Worm (Caenorhabditis elegans) whole organism, mixed stage, embryonic: Measurements from ENCODE around the gene C35B8.3.

Experiments used
- blmp-1 ChIP-seq: fragments of 150-350 bp; optimal IDR thresholded peaks from 2 replicates; lab custom pipeline; 2014; ENCODE audit warnings: missing biosample characterization, missing genetic modification characterization
- ceh-43 ChIP-seq: fragments of 200-800 bp; sonication (Bioruptor generic); optimal IDR thresholded peaks from 2 replicates; lab custom pipeline; 2018; ENCODE audit warnings: mild to moderate bottlenecking, missing genetic modification characterization, moderate library complexity, missing compliant biosample characterization
- ces-1 ChIP-seq: fragments of 150-350 bp; optimal IDR thresholded peaks from 2 replicates; lab custom pipeline; 2014; ENCODE audit warnings: missing biosample characterization, missing genetic modification reagents, missing genetic modification characterization
- drap-1 ChIP-seq: fragments of 200-800 bp; sonication (Bioruptor generic); optimal IDR thresholded peaks from 3 replicates; lab custom pipeline; 2018; ENCODE audit warnings: mild to moderate bottlenecking, missing genetic modification characterization, missing compliant biosample characterization
- elt-3 ChIP-seq: fragments of 150-350 bp; optimal IDR thresholded peaks from 2 replicates; lab custom pipeline; 2014; ENCODE audit warnings: missing biosample characterization, missing genetic modification characterization
- ham-2 ChIP-seq: fragments of 200-800 bp; sonication (Bioruptor generic); optimal IDR thresholded peaks from 2 replicates; lab custom pipeline; 2018; ENCODE audit warnings: mild to moderate bottlenecking, missing genetic modification characterization, missing compliant biosample characterization
- lin-13 ChIP-seq: fragments of 150-350 bp; optimal IDR thresholded peaks from 2 replicates; lab custom pipeline; 2014; ENCODE audit warnings: missing biosample characterization, missing genetic modification characterization
- lin-32 ChIP-seq: fragments of 200-800 bp; sonication (Bioruptor generic); optimal IDR thresholded peaks from 2 replicates; lab custom pipeline; 2018; ENCODE audit warnings: mild to moderate bottlenecking, missing genetic modification characterization, missing compliant biosample characterization
- pha-4 ChIP-seq: fragments of 150-350 bp; optimal IDR thresholded peaks from 2 replicates; lab custom pipeline; 2018; ENCODE audit warnings: missing biosample characterization, missing genetic modification reagents, missing genetic modification characterization
- tbx-8 ChIP-seq: fragments of 200-800 bp; sonication (Bioruptor generic); optimal IDR thresholded peaks from 2 replicates; lab custom pipeline; 2018; ENCODE audit warnings: mild to moderate bottlenecking, missing genetic modification characterization, moderate library complexity, missing compliant biosample characterization
- unc-39 ChIP-seq: fragments of 150-350 bp; optimal IDR thresholded peaks from 2 replicates; lab custom pipeline; 2014; ENCODE audit warnings: missing biosample characterization, missing genetic modification characterization
- ztf-11 ChIP-seq: fragments of 150-350 bp; optimal IDR thresholded peaks from 2 replicates; lab custom pipeline; 2014; ENCODE audit warnings: missing biosample characterization, missing genetic modification characterization

DNA sequence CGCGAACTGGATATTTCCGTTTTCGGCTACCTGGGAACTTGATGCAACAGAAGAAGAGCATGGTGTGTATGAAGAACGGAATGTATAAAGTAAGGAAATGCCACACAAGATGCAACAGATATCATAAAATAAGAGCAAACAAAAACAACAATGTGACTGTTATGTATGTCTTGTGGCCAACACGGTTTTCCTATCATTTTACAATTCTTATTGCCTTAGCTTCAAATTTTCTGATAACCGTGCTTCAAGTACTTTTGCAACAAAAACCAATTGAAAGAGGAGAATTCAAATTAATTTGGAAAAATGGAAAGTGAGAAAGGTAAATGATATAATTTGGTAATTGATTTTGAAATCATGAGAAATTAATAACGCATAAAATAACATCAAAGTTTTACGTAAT, 17.8 kb downstream of the C35B8.3 start:
- TF ChIP-seq ztf-11 (tag; lab: Kevin White, UChicago): no peak
- TF ChIP-seq pha-4: no peak
- TF ChIP-seq lin-13 (tag; lab: Kevin White, UChicago): no peak
- no peak for TF ChIP-seq ces-1 (GFP tag; lab: Kevin White, UChicago)
- TF ChIP-seq drap-1 (GFP tag; lab: Kevin White, UChicago): no peak
- no peak for TF ChIP-seq lin-32
- TF ChIP-seq ceh-43: no peak
- no peak for TF ChIP-seq ham-2 (GFP tag; lab: Kevin White, UChicago)
- no peak for TF ChIP-seq elt-3 (tag; lab: Kevin White, UChicago)
- no peak for TF ChIP-seq unc-39 (tag; lab: Kevin White, UChicago)
- TF ChIP-seq tbx-8 (GFP tag; lab: Kevin White, UChicago): no peak
- TF ChIP-seq blmp-1: no peak
